Fruit fly (Drosophila melanogaster): ENCODE results near the gene Fim.

The Fim gene

DNA sequence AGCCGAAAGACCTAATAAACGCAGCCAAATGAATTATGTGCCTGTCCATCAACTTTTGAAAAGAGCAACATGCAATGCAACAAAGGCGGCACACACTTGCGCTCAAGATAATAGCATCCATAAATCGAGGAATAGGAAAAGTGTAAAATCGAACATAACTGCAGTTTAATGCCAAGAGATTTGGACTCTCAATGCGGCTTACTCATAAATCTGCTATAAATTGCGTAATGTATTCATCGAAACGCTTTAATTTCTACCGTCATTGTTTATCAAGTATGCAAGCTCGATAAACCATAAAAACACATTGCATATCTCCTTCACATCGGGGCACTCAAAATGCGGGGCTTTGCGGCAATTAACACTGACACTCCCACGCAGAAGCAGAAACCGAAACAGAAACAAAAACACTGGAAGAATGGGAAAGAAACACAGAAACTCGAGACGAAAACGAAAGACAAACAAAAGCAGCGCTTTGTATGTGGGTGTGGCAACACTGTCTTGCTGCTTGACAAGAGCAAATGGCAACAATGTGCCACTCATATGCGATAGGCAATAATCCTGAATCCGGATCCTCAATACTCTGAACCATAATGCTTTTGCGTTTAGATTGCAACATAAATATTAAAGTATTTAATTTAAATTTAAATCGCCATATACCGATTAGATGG, 3.7 kb downstream of the Fim start (continued):
- TF ChIP-seq phol (tag; optimal IDR thresholded peaks at IDR 0.05) (peak; percentile 38), Sox102F (GFP tag; optimal IDR thresholded peaks at IDR 0.05) (peak; percentile 69), Dek (tag; optimal IDR thresholded peaks at IDR 0.05) (no peak), CG14710 (tag; optimal IDR thresholded peaks at IDR 0.05) (peak; percentile 77), CG10979 (tag; optimal IDR thresholded peaks at IDR 0.05) (peak; percentile 42), CG18599 (GFP tag; optimal IDR thresholded peaks at IDR 0.05) (no peak), Stat92E (GFP tag; optimal IDR thresholded peaks at IDR 0.05) (no peak), CG7357 (GFP tag; IDR thresholded peaks at IDR 0.05) (no peak), CG30020 (tag; optimal IDR thresholded peaks at IDR 0.05) (no peak), fru (optimal IDR thresholded peaks at IDR 0.05) (no peak), CG5953 (GFP tag; IDR thresholded peaks at IDR 0.05) (0 out of 2 replicates have a peak, but pooled peaks have one; percentile 9), croc (GFP tag; conservative IDR thresholded peaks at IDR 0.05) (peak; percentile 15; the same call in 1 of the 3 replicates), peb (GFP tag; IDR thresholded peaks at IDR 0.05) (no peak), CG11696 (GFP tag; IDR thresholded peaks at IDR 0.05) (peak; percentile 70), CG11085 (GFP tag; IDR thresholded peaks at IDR 0.05) (no peak), Hr39 (optimal IDR thresholded peaks at IDR 0.05) (no peak), sc (optimal IDR thresholded peaks at IDR 0.05) (no peak), sc (GFP tag; optimal IDR thresholded peaks at IDR 0.05) (peak; percentile 10), gsb-n (tag; optimal IDR thresholded peaks at IDR 0.05) (peak; percentile 8), esg (GFP tag; conservative IDR thresholded peaks at IDR 0.05) (peak; percentile 26; the same call in 1 of the 2 replicates), Doc3 (GFP tag; IDR thresholded peaks at IDR 0.05; ENCODE audit: partially characterized antibody) (no peak), CG18476 (GFP tag; optimal IDR thresholded peaks at IDR 0.05) (no peak), Med (GFP tag) (peak; percentile 72), CG17359 (tag; optimal IDR thresholded peaks at IDR 0.05) (peak; percentile 45), CG12942 (GFP tag; optimal IDR thresholded peaks at IDR 0.05) (no peak), lmd (GFP tag; IDR thresholded peaks at IDR 0.05) (peak; percentile 6; the same call in 1 of the 2 replicates), vnd (GFP tag; IDR thresholded peaks at IDR 0.05; ENCODE audit: partially characterized antibody) (no peak), Sry-δ (GFP tag; optimal IDR thresholded peaks at IDR 0.05) (no peak), Six4 (GFP tag; optimal IDR thresholded peaks at IDR 0.05) (no peak), z (GFP tag; IDR thresholded peaks at IDR 0.05) (no peak), NC2β (GFP tag; optimal IDR thresholded peaks at IDR 0.05) (peak; percentile 3), trem (tag; optimal IDR thresholded peaks at IDR 0.05) (no peak), CG1529 (GFP tag; optimal IDR thresholded peaks at IDR 0.05) (peak; percentile 25), CG11695 (GFP tag; IDR thresholded peaks at IDR 0.05) (peak; percentile 28; the same call in 1 of the 3 replicates), Dp (GFP tag; optimal IDR thresholded peaks at IDR 0.05) (no peak), ap (GFP tag; IDR thresholded peaks at IDR 0.05) (no peak), ken (GFP tag; IDR thresholded peaks at IDR 0.05) (peak; percentile 45; the same call in 1 of the 3 replicates), lilli (GFP tag; optimal IDR thresholded peaks at IDR 0.05) (no peak), CG11456 (GFP tag; IDR thresholded peaks at IDR 0.05) (no peak)

DNA sequence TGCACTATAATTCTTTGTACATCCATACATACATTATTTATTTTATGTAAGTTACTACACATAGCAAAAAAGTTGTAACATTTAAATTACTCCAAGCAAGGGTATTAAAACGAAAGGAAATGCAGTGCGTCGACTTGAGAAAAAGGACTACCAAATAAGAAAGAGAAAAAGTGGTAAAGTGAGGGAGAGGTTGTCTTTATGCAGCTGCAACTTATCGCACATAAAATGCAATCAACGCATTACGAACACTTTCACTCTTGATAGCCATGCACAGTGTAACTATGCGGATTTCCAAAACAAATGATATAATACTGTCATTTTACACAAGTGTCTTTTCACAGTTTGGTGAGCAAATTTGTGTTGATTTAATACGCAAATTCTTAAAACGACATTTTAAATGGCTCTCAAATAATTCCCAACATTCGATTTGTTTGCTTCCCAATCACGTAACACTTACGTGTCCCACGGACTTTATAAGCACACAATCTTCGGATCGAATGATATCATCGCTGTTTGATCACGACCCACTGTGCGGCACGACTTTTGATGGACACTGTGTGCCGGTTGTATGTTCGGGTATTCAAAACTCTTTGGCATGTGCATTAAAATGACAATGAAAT, 4.5 kb downstream of the Fim start:
- TF ChIP-seq dmrt99B (tag; optimal IDR thresholded peaks at IDR 0.05), result peak; percentile 60
- peak; percentile 17 for TF ChIP-seq Camta (GFP tag; optimal IDR thresholded peaks at IDR 0.05)
- TF ChIP-seq Hsf (GFP tag; optimal IDR thresholded peaks at IDR 0.05), result peak; percentile 10
- TF ChIP-seq CG14441 (GFP tag; IDR thresholded peaks at IDR 0.05), result no peak
- TF ChIP-seq tap (tag; optimal IDR thresholded peaks at IDR 0.05), result no peak
- no peak for TF ChIP-seq tll (GFP tag; optimal IDR thresholded peaks at IDR 0.05)
- TF ChIP-seq CG14050 (GFP tag; IDR thresholded peaks at IDR 0.05), result no peak
- TF ChIP-seq CG11398 (GFP tag; optimal IDR thresholded peaks at IDR 0.05), result no peak
- TF ChIP-seq Oaz (GFP tag; IDR thresholded peaks at IDR 0.05), result no peak
- peak; percentile 15 for TF ChIP-seq CG8089 (GFP tag; optimal IDR thresholded peaks at IDR 0.05)
- TF ChIP-seq ro (GFP tag; IDR thresholded peaks at IDR 0.05), result no peak
- no peak for TF ChIP-seq CG5245 (GFP tag; optimal IDR thresholded peaks at IDR 0.05)
- no peak for TF ChIP-seq CG16813 (GFP tag; IDR thresholded peaks at IDR 0.05; ENCODE audit: partially characterized antibody)
- TF ChIP-seq CHES-1-like (GFP tag; optimal IDR thresholded peaks at IDR 0.05), result no peak

Measured in whole organism, embryonic.